In the genomic region with DNA sequence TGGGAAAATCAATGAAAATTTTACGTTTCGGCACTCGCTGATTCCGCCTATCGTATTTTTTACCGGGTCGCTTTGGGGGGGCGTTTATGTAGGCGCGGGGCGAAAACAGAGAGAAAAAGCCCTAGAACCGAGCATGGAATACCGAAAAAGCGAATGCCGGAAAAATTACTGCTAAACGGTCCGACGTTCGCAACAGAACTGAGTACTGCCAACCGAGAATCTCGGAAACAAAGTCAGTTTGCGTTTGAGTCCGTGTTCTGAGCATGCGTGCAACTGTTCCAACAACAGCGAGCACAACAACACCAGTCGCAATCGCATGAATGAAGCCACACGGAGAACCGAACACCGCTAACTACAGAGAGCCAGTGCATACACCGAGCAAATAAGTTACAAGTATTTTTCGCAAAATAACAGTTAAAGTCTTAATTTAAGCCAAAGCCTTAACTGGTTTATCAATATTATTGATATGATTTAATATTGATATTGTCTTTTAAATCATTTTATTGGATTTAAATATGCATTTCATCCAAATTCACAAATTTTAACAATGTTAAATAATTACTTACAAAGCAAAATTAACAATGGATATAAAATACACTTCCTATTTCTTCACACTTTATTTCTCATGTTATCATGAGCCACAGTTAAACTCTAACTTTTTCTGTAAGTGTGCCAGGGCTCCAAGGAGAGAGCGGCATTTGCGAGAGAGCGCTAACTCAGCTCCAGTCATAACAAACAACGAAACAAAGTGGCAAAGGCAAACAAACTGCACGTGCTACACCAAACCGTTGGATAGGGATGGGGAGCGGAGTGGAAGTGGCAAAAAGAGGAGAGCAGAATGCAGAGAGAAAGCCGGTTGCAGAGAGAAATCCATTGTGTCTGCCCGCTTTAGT, we compare ENCODE assay signal across 1 fruit fly cellular context.
A peak's percentile ranks its signal among the peaks of the same experiment; 100 is the strongest.
TF ChIP-seq lines count a peak whose summit lies in the region.

CG3961 (minus strand) TSS at position 201 of the 893 bp plus-strand sequence.

TF ChIP-seq in whole organism, embryonic, 481 proteins besides CTCF, POLR2A, EP300 and RAD21 (continued from another document and continues in another):
- TF ChIP-seq psq (GFP tag; optimal IDR thresholded peaks at IDR 0.05; lab: Kevin White, UChicago) (peak; percentile 89), fd96Cb (tag; optimal IDR thresholded peaks at IDR 0.05; lab: Kevin White, UChicago) (peak; percentile 98), dimm (GFP tag; IDR thresholded peaks at IDR 0.05; lab: Robert Waterston, UW) (peak; percentile 79), Sox100B (GFP tag; optimal IDR thresholded peaks at IDR 0.05; lab: Kevin White, UChicago) (peak; percentile 100), HLHmδ (GFP tag; optimal IDR thresholded peaks at IDR 0.05; lab: Kevin White, UChicago) (peak; percentile 97), CG14667 (GFP tag; IDR thresholded peaks at IDR 0.05; lab: Robert Waterston, UW) (peak; percentile 86; the same call in 1 of the 2 replicates), gt (GFP tag; IDR thresholded peaks at IDR 0.05; lab: Robert Waterston, UW) (peak; percentile 80), Dref (GFP tag; IDR thresholded peaks at IDR 0.05; lab: Robert Waterston, UW) (no peak), bsh (GFP tag; optimal IDR thresholded peaks at IDR 0.05; lab: Kevin White, UChicago) (peak; percentile 97 to 98), zfh2 (GFP tag; optimal IDR thresholded peaks at IDR 0.05; lab: Kevin White, UChicago) (peak; percentile 52), Max (GFP tag; optimal IDR thresholded peaks at IDR 0.05; lab: Kevin White, UChicago) (peak; percentile 96), zen2 (GFP tag; IDR thresholded peaks at IDR 0.05; lab: Robert Waterston, UW; ENCODE audit: partially characterized antibody) (no peak), Oaz (GFP tag; IDR thresholded peaks at IDR 0.05; lab: Robert Waterston, UW) (peak; percentile 86; the same call in 1 of the 2 replicates), CG7745 (tag; optimal IDR thresholded peaks at IDR 0.05; lab: Kevin White, UChicago) (no peak), CG6654 (GFP tag; optimal IDR thresholded peaks at IDR 0.05; lab: Kevin White, UChicago) (peak; percentile 89), CG10209 (GFP tag; optimal IDR thresholded peaks at IDR 0.05; lab: Kevin White, UChicago) (peak; percentile 98), dmrt99B (tag; optimal IDR thresholded peaks at IDR 0.05; lab: Kevin White, UChicago) (peak; percentile 99), CG11085 (GFP tag; IDR thresholded peaks at IDR 0.05; lab: Robert Waterston, UW) (peak; percentile 59), pho (GFP tag; optimal IDR thresholded peaks at IDR 0.05; lab: Kevin White, UChicago) (peak; percentile 87), Dek (tag; optimal IDR thresholded peaks at IDR 0.05; lab: Kevin White, UChicago) (peak; percentile 93), YL-1 (GFP tag; optimal IDR thresholded peaks at IDR 0.05; lab: Kevin White, UChicago) (peak; percentile 88), H15 (GFP tag; IDR thresholded peaks at IDR 0.05; lab: Robert Waterston, UW) (peak; percentile 80), bigmax (GFP tag; optimal IDR thresholded peaks at IDR 0.05; lab: Kevin White, UChicago) (no peak), gcm (GFP tag; optimal IDR thresholded peaks at IDR 0.05; lab: Kevin White, UChicago) (peak; percentile 99), ci (GFP tag; IDR thresholded peaks at IDR 0.05; lab: Robert Waterston, UW) (peak; percentile 88), Poxn (GFP tag; IDR thresholded peaks at IDR 0.05; lab: Robert Waterston, UW) (no peak), CG10431 (GFP tag; optimal IDR thresholded peaks at IDR 0.05; lab: Kevin White, UChicago) (peak; percentile 93), CG8089 (GFP tag; optimal IDR thresholded peaks at IDR 0.05; lab: Kevin White, UChicago) (peak; percentile 83), sima (GFP tag; optimal IDR thresholded peaks at IDR 0.05; lab: Kevin White, UChicago) (peak; percentile 30), BtbVII (GFP tag; optimal IDR thresholded peaks at IDR 0.05; lab: Kevin White, UChicago) (peak; percentile 93), CG17612 (GFP tag; IDR thresholded peaks at IDR 0.05; lab: Robert Waterston, UW) (no peak), CHES-1-like (GFP tag; optimal IDR thresholded peaks at IDR 0.05; lab: Kevin White, UChicago) (peak; percentile 83), CG3281 (GFP tag; optimal IDR thresholded peaks at IDR 0.05; lab: Kevin White, UChicago) (peak; percentile 95), Blimp-1 (GFP tag; optimal IDR thresholded peaks at IDR 0.05; lab: Kevin White, UChicago) (peak; percentile 97), Atf3 (GFP tag; optimal IDR thresholded peaks at IDR 0.05; lab: Kevin White, UChicago) (peak; percentile 88), Hey (tag; optimal IDR thresholded peaks at IDR 0.05; lab: Kevin White, UChicago) (peak; percentile 59), ind (GFP tag; optimal IDR thresholded peaks at IDR 0.05; lab: Kevin White, UChicago) (peak; percentile 96), D (optimal IDR thresholded peaks at IDR 0.05; lab: Kevin White, UChicago) (no peak), D (GFP tag; optimal IDR thresholded peaks at IDR 0.05; lab: Kevin White, UChicago) (peak; percentile 99), CG7987 (GFP tag; optimal IDR thresholded peaks at IDR 0.05; lab: Kevin White, UChicago) (peak; percentile 90), CG14014 (GFP tag; IDR thresholded peaks at IDR 0.05; lab: Robert Waterston, UW) (peak; percentile 88), CG5953 (GFP tag; IDR thresholded peaks at IDR 0.05; lab: Robert Waterston, UW) (no peak), en (GFP tag; optimal IDR thresholded peaks at IDR 0.05; lab: Kevin White, UChicago) (peak; percentile 34), slp2 (GFP tag; optimal IDR thresholded peaks at IDR 0.05; lab: Kevin White, UChicago) (peak; percentile 84), CG15696 (tag; optimal IDR thresholded peaks at IDR 0.05; lab: Kevin White, UChicago) (peak; percentile 94), yki (optimal IDR thresholded peaks at IDR 0.05; lab: Kevin White, UChicago) (peak; percentile 49), Bdp1 (GFP tag; optimal IDR thresholded peaks at IDR 0.05; lab: Kevin White, UChicago) (peak; percentile 80), CG2202 (tag; optimal IDR thresholded peaks at IDR 0.05; lab: Kevin White, UChicago) (peak; percentile 98), fru (optimal IDR thresholded peaks at IDR 0.05; lab: Kevin White, UChicago) (no peak), CG12769 (tag; optimal IDR thresholded peaks at IDR 0.05; lab: Kevin White, UChicago) (peak; percentile 92), CG32767 (GFP tag; IDR thresholded peaks at IDR 0.05; lab: Robert Waterston, UW) (peak; percentile 94), salm (tag; optimal IDR thresholded peaks at IDR 0.05; lab: Kevin White, UChicago) (peak; percentile 97), dmrt11E (tag; optimal IDR thresholded peaks at IDR 0.05; lab: Kevin White, UChicago) (peak; percentile 98), CG42726 (GFP tag; IDR thresholded peaks at IDR 0.05; lab: Robert Waterston, UW; ENCODE audit: partially characterized antibody) (no peak), Dad (GFP tag; optimal IDR thresholded peaks at IDR 0.05; lab: Kevin White, UChicago) (peak; percentile 86), CG16863 (GFP tag; optimal IDR thresholded peaks at IDR 0.05; lab: Kevin White, UChicago) (peak; percentile 90), dm (GFP tag; optimal IDR thresholded peaks at IDR 0.05; lab: Kevin White, UChicago) (peak; percentile 85), br (optimal IDR thresholded peaks at IDR 0.05; lab: Kevin White, UChicago) (no peak), CkIIα-i1 (GFP tag; IDR thresholded peaks at IDR 0.05; lab: Robert Waterston, UW) (no peak), az2 (GFP tag; optimal IDR thresholded peaks at IDR 0.05; lab: Kevin White, UChicago) (peak; percentile 98), NfI (GFP tag; optimal IDR thresholded peaks at IDR 0.05; lab: Kevin White, UChicago) (peak; percentile 95), ara (GFP tag; IDR thresholded peaks at IDR 0.05; lab: Robert Waterston, UW) (peak; percentile 91; the same call in 1 of the 2 replicates), CG7271 (tag; optimal IDR thresholded peaks at IDR 0.05; lab: Kevin White, UChicago) (peak; percentile 57), ro (GFP tag; IDR thresholded peaks at IDR 0.05; lab: Robert Waterston, UW) (peak; percentile 91), Mad (GFP tag; optimal IDR thresholded peaks at IDR 0.05; lab: Kevin White, UChicago) (peak; percentile 91), crp (GFP tag; optimal IDR thresholded peaks at IDR 0.05; lab: Kevin White, UChicago) (peak in 1 of 2 experiments; percentile 72), CG31441 (GFP tag; IDR thresholded peaks at IDR 0.05; lab: Robert Waterston, UW) (peak; percentile 99), CG7357 (GFP tag; IDR thresholded peaks at IDR 0.05; lab: Robert Waterston, UW) (peak; percentile 85), HLH3B (GFP tag; IDR thresholded peaks at IDR 0.05; lab: Robert Waterston, UW) (peak; percentile 95), kni (GFP tag; optimal IDR thresholded peaks at IDR 0.05; lab: Kevin White, UChicago) (peak; percentile 86), CG1832 (GFP tag; optimal IDR thresholded peaks at IDR 0.05; lab: Kevin White, UChicago) (no peak), CG14441 (GFP tag; IDR thresholded peaks at IDR 0.05; lab: Robert Waterston, UW) (peak; percentile 82), Adf1 (GFP tag; IDR thresholded peaks at IDR 0.05; lab: Robert Waterston, UW) (peak; percentile 40), CG4328 (GFP tag; optimal IDR thresholded peaks at IDR 0.05; lab: Kevin White, UChicago) (peak; percentile 96), cwo (GFP tag; optimal IDR thresholded peaks at IDR 0.05; lab: Kevin White, UChicago) (peak; percentile 97), cg (GFP tag; optimal IDR thresholded peaks at IDR 0.05; lab: Kevin White, UChicago) (no peak), lilli (GFP tag; optimal IDR thresholded peaks at IDR 0.05; lab: Kevin White, UChicago) (peak; percentile 92), Camta (GFP tag; optimal IDR thresholded peaks at IDR 0.05; lab: Kevin White, UChicago) (peak; percentile 90), CG12391 (tag; optimal IDR thresholded peaks at IDR 0.05; lab: Kevin White, UChicago) (peak; percentile 99), pros (GFP tag; optimal IDR thresholded peaks at IDR 0.05; lab: Kevin White, UChicago) (peak; percentile 56), ATbp (GFP tag; optimal IDR thresholded peaks at IDR 0.05; lab: Kevin White, UChicago) (peak; percentile 96), Optix (GFP tag; IDR thresholded peaks at IDR 0.05; lab: Robert Waterston, UW) (no peak), Lpt (GFP tag; optimal IDR thresholded peaks at IDR 0.05; lab: Kevin White, UChicago) (no peak), Myb (GFP tag; optimal IDR thresholded peaks at IDR 0.05; lab: Kevin White, UChicago) (peak; percentile 58), CG12659 (GFP tag; optimal IDR thresholded peaks at IDR 0.05; lab: Kevin White, UChicago) (peak; percentile 99), rib (GFP tag; IDR thresholded peaks at IDR 0.05; lab: Robert Waterston, UW) (no peak), CG11560 (tag; IDR thresholded peaks at IDR 0.05; lab: Robert Waterston, UW) (peak; percentile 84; the same call in 2 of the 3 replicates), run (tag; optimal IDR thresholded peaks at IDR 0.05; lab: Kevin White, UChicago) (peak; percentile 97), Abd-B (GFP tag; optimal IDR thresholded peaks at IDR 0.05; lab: Kevin White, UChicago) (peak; percentile 97), B-H2 (GFP tag; optimal IDR thresholded peaks at IDR 0.05; lab: Kevin White, UChicago) (peak; percentile 80), CG30431 (GFP tag; optimal IDR thresholded peaks at IDR 0.05; lab: Kevin White, UChicago) (peak; percentile 94), nerfin-1 (tag; optimal IDR thresholded peaks at IDR 0.05; lab: Kevin White, UChicago) (peak; percentile 97), usp (GFP tag; optimal IDR thresholded peaks at IDR 0.05; lab: Kevin White, UChicago) (no peak), CG10321 (GFP tag; IDR thresholded peaks at IDR 0.05; lab: Robert Waterston, UW) (peak; percentile 61), CG7372 (GFP tag; IDR thresholded peaks at IDR 0.05; lab: Robert Waterston, UW) (peak; percentile 89), CG11456 (GFP tag; IDR thresholded peaks at IDR 0.05; lab: Robert Waterston, UW) (no peak), Spps (tag; optimal IDR thresholded peaks at IDR 0.05; lab: Kevin White, UChicago) (peak; percentile 98), lab (GFP tag; optimal IDR thresholded peaks at IDR 0.05; lab: Kevin White, UChicago) (peak; percentile 97), sc (optimal IDR thresholded peaks at IDR 0.05; lab: Kevin White, UChicago) (no peak), sc (GFP tag; optimal IDR thresholded peaks at IDR 0.05; lab: Kevin White, UChicago) (peak; percentile 99), gcm2 (GFP tag; optimal IDR thresholded peaks at IDR 0.05; lab: Kevin White, UChicago) (peak; percentile 79), bab2 (GFP tag; optimal IDR thresholded peaks at IDR 0.05; lab: Kevin White, UChicago) (peak; percentile 93), CoRest (tag; optimal IDR thresholded peaks at IDR 0.05; lab: Kevin White, UChicago) (peak; percentile 99), D19B (GFP tag; optimal IDR thresholded peaks at IDR 0.05; lab: Kevin White, UChicago) (peak; percentile 84), exex (tag; optimal IDR thresholded peaks at IDR 0.05; lab: Kevin White, UChicago) (peak; percentile 76), Xrp1 (GFP tag; IDR thresholded peaks at IDR 0.05; lab: Robert Waterston, UW) (peak; percentile 97), Lhr (GFP tag; optimal IDR thresholded peaks at IDR 0.05; lab: Kevin White, UChicago) (peak; percentile 95), CG17359 (tag; optimal IDR thresholded peaks at IDR 0.05; lab: Kevin White, UChicago) (peak; percentile 97), Antp (GFP tag; optimal IDR thresholded peaks at IDR 0.05; lab: Kevin White, UChicago) (peak; percentile 72), HmgD (GFP tag; optimal IDR thresholded peaks at IDR 0.05; lab: Kevin White, UChicago) (peak; percentile 3), ken (GFP tag; IDR thresholded peaks at IDR 0.05; lab: Robert Waterston, UW) (peak; percentile 80; the same call in 2 of the 3 replicates), stwl (tag; optimal IDR thresholded peaks at IDR 0.05; lab: Kevin White, UChicago) (peak; percentile 43), Gug (GFP tag; IDR thresholded peaks at IDR 0.05; lab: Robert Waterston, UW) (peak; percentile 81), Opbp (GFP tag; IDR thresholded peaks at IDR 0.05; lab: Robert Waterston, UW; ENCODE audit: partially characterized antibody) (no peak), CG1603 (tag; optimal IDR thresholded peaks at IDR 0.05; lab: Kevin White, UChicago) (peak; percentile 90), peb (GFP tag; IDR thresholded peaks at IDR 0.05; lab: Robert Waterston, UW) (peak; percentile 94), NFAT (GFP tag; IDR thresholded peaks at IDR 0.05; lab: Robert Waterston, UW) (no peak), Sry-δ (GFP tag; optimal IDR thresholded peaks at IDR 0.05; lab: Kevin White, UChicago) (peak; percentile 43), Fer2 (tag; optimal IDR thresholded peaks at IDR 0.05; lab: Kevin White, UChicago) (peak; percentile 85), ssp (GFP tag; IDR thresholded peaks at IDR 0.05; lab: Robert Waterston, UW) (peak; percentile 88), CG6813 (GFP tag; optimal IDR thresholded peaks at IDR 0.05; lab: Kevin White, UChicago) (peak; percentile 96), sens (GFP tag; lab: Kevin White, UChicago) (peak; percentile 99)
